Worm (Caenorhabditis elegans) whole organism, L2 larva: Measurements from ENCODE around the gene K08E7.8.

Experiments used
- F13H6.1 ChIP-seq: sonication (generic microtip); optimal IDR thresholded peaks from 2 replicates; lab custom pipeline; 2016; ENCODE audit warnings: missing genetic modification characterization, missing compliant biosample characterization
- ZK546.5 ChIP-seq: sonication (generic microtip); optimal IDR thresholded peaks from 2 replicates; lab custom pipeline; 2017; ENCODE audit warnings: missing biosample characterization, missing genetic modification characterization
- ama-1 ChIP-seq: fragments of 150-350 bp; optimal IDR thresholded peaks from 2 replicates; lab custom pipeline; 2018; ENCODE audit warnings: inconsistent platforms
- ceh-16 ChIP-seq: fragments of 150-350 bp; optimal IDR thresholded peaks from 2 replicates; lab custom pipeline; 2014; ENCODE audit warnings: missing biosample characterization, missing genetic modification characterization
- crh-2 ChIP-seq: sonication (generic microtip); optimal IDR thresholded peaks from 2 replicates; lab custom pipeline; 2017; ENCODE audit warnings: missing biosample characterization, missing genetic modification characterization
- egl-27 ChIP-seq: sonication (generic microtip); optimal IDR thresholded peaks from 3 replicates; lab custom pipeline; 2017; ENCODE audit warnings: missing biosample characterization, missing genetic modification reagents, missing genetic modification characterization
- gmeb-1 ChIP-seq: fragments of 150-350 bp; optimal IDR thresholded peaks from 2 replicates; lab custom pipeline; 2014; ENCODE audit warnings: missing biosample characterization, missing genetic modification characterization
- lsy-2 ChIP-seq, 2 experiments: fragments of 150-350 bp in 1 of 2; sonication (generic microtip) in 1 of 2; optimal IDR thresholded peaks; 2 replicates each; lab custom pipeline; 2014 to 2017; ENCODE audit warnings: missing biosample characterization in 2 of 2, missing genetic modification characterization in 2 of 2
- nhr-11 ChIP-seq: fragments of 150-350 bp; optimal IDR thresholded peaks from 2 replicates; lab custom pipeline; 2014; ENCODE audit warnings: missing biosample characterization, missing genetic modification characterization
- nhr-237 ChIP-seq: fragments of 150-350 bp; optimal IDR thresholded peaks from 2 replicates; lab custom pipeline; 2014; ENCODE audit warnings: missing biosample characterization, missing genetic modification characterization
- nhr-25 ChIP-seq: fragments of 150-350 bp; sonication (generic microtip); optimal IDR thresholded peaks from 3 replicates; lab custom pipeline; 2014; ENCODE audit warnings: missing biosample characterization, missing genetic modification characterization
- ztf-4 ChIP-seq: fragments of 150-350 bp; optimal IDR thresholded peaks from 2 replicates; lab custom pipeline; 2014; ENCODE audit warnings: missing biosample characterization, missing genetic modification characterization

- TF ChIP-seq nhr-237 (tag; lab: Kevin White, UChicago) (no peak), ztf-4 (tag; lab: Kevin White, UChicago) (no peak), ama-1 (no peak), ceh-16 (tag; lab: Kevin White, UChicago) (peak; percentile 73), nhr-11 (tag; lab: Kevin White, UChicago) (no peak), ZK546.5 (tag; lab: Kevin White, UChicago) (no peak), egl-27 (tag; lab: Kevin White, UChicago) (no peak), F13H6.1 (tag; lab: Kevin White, UChicago) (no peak), lsy-2 (tag; optimal IDR thresholded peaks at IDR 0.05; lab: Kevin White, UChicago) (no peak), nhr-25 (tag; lab: Kevin White, UChicago) (peak; percentile 16), gmeb-1 (no peak), crh-2 (tag; lab: Kevin White, UChicago) (no peak)
These were observed 45.6 kb downstream of the K08E7.8 start for ce11 chrIV:12540242-12540641.
